Fruit fly (Drosophila melanogaster) whole organism, wandering third instar larva: ENCODE data around the gene Ccp84Aa.

Source experiments
- Abd-B ChIP-seq: fragments of >200 bp; optimal IDR thresholded peaks from 2 replicates; lab custom pipeline; 2017; ENCODE audit warnings: missing biosample characterization, missing genetic modification characterization
- CG9705 ChIP-seq: fragments of 200-800 bp; sonication (Bioruptor generic); optimal IDR thresholded peaks from 2 replicates; lab custom pipeline; 2018; ENCODE audit warnings: missing biosample characterization, mild to moderate bottlenecking, missing genetic modification characterization
- CrebA ChIP-seq: fragments of 200-800 bp; sonication (Bioruptor generic); optimal IDR thresholded peaks from 2 replicates; lab custom pipeline; 2016; ENCODE audit warnings: missing biosample characterization, mild to moderate bottlenecking, missing genetic modification characterization, borderline replicate concordance
- Dfd ChIP-seq: fragments of >200 bp; optimal IDR thresholded peaks from 2 replicates; lab custom pipeline; 2017; ENCODE audit warnings: missing biosample characterization, missing genetic modification characterization
- GATAd ChIP-seq: sonication (Bioruptor generic); optimal IDR thresholded peaks from 2 replicates; lab custom pipeline; 2016; ENCODE audit warnings: missing biosample characterization, missing genetic modification characterization
- Hnf4 ChIP-seq: fragments of 200-800 bp; sonication (Bioruptor generic); optimal IDR thresholded peaks from 2 replicates; lab custom pipeline; 2016; ENCODE audit warnings: missing biosample characterization, mild to moderate bottlenecking, missing genetic modification characterization
- Hr83 ChIP-seq: fragments of 200-300 bp; sonication (Bioruptor generic); optimal IDR thresholded peaks from 2 replicates; lab custom pipeline; 2016; ENCODE audit warnings: missing biosample characterization, mild to moderate bottlenecking, missing genetic modification characterization, moderate library complexity; ENCODE audit not compliant: poor library complexity, severe bottlenecking
- Jra ChIP-seq: sonication (Bioruptor generic); optimal IDR thresholded peaks from 2 replicates; lab custom pipeline; 2016; ENCODE audit warnings: missing biosample characterization, missing genetic modification characterization
- Myc ChIP-seq: fragments of >200 bp; optimal IDR thresholded peaks from 2 replicates; lab custom pipeline; 2017
- OdsH ChIP-seq: fragments of 200-800 bp; sonication (Bioruptor generic); optimal IDR thresholded peaks from 2 replicates; lab custom pipeline; 2016; ENCODE audit warnings: missing biosample characterization, mild to moderate bottlenecking, missing genetic modification characterization
- Rel ChIP-seq, 2 experiments: fragments of 200-800 bp; sonication (Bioruptor generic) in 1 of 2; optimal IDR thresholded peaks; 2 replicates in 1 of 2; 3 replicates in 1 of 2; lab custom pipeline; 2016 to 2019; ENCODE audit warnings: mild to moderate bottlenecking in 2 of 2, missing biosample characterization in 2 of 2, missing genetic modification characterization in 2 of 2, moderate library complexity in 1 of 2
- dl ChIP-seq, 2 experiments: fragments of 175-275, 200-275 bp in 1 of 2; fragments of 200-275 bp in 1 of 2; sonication (Bioruptor generic); optimal IDR thresholded peaks; lab custom pipeline; 2018; ENCODE audit warnings: mild to moderate bottlenecking in 2 of 2, missing biosample characterization in 2 of 2, missing genetic modification characterization in 2 of 2, moderate library complexity in 2 of 2; ENCODE audit not compliant: partially characterized antibody in 2 of 2, insufficient read depth in 1 of 2
- dsf ChIP-seq: sonication (Bioruptor generic); optimal IDR thresholded peaks from 2 replicates; lab custom pipeline; 2016; ENCODE audit warnings: missing biosample characterization, missing genetic modification characterization, borderline replicate concordance
- ey ChIP-seq: fragments of 200-800 bp; sonication (Bioruptor generic); optimal IDR thresholded peaks from 2 replicates; lab custom pipeline; 2016; ENCODE audit warnings: missing biosample characterization, missing genetic modification characterization
- foxo ChIP-seq, 2 experiments: fragments of 200-800 bp; sonication (Bioruptor generic); optimal IDR thresholded peaks; 2 replicates in 1 of 2; 3 replicates in 1 of 2; lab custom pipeline; 2016 to 2017; ENCODE audit warnings: missing biosample characterization in 2 of 2, missing genetic modification characterization in 2 of 2
- fru ChIP-seq: fragments of 200-800 bp; sonication (Bioruptor generic); optimal IDR thresholded peaks from 3 replicates; lab custom pipeline; 2016; ENCODE audit warnings: missing biosample characterization, mild to moderate bottlenecking, missing genetic modification characterization
- h ChIP-seq: fragments of 200-800 bp; sonication (Bioruptor generic); optimal IDR thresholded peaks from 3 replicates; lab custom pipeline; 2016; ENCODE audit warnings: missing biosample characterization, mild to moderate bottlenecking, missing genetic modification characterization
- jim ChIP-seq: fragments of 175-275, 200-325 bp; sonication (Bioruptor generic); optimal IDR thresholded peaks from 2 replicates; lab custom pipeline; 2016; ENCODE audit warnings: missing biosample characterization, mild to moderate bottlenecking, missing genetic modification characterization
- lola ChIP-seq: fragments of >200 bp; optimal IDR thresholded peaks from 2 replicates; lab custom pipeline; 2017; ENCODE audit warnings: missing biosample characterization, missing genetic modification characterization
- pan ChIP-seq: fragments of >200 bp; optimal IDR thresholded peaks from 2 replicates; lab custom pipeline; 2017
- rgr ChIP-seq: fragments of 200-800 bp; sonication (Bioruptor generic); optimal IDR thresholded peaks from 3 replicates; lab custom pipeline; 2016; ENCODE audit warnings: missing biosample characterization, mild to moderate bottlenecking, missing genetic modification characterization
- sage ChIP-seq: fragments of 200-800 bp; sonication (Bioruptor generic); optimal IDR thresholded peaks from 2 replicates; lab custom pipeline; 2016; ENCODE audit warnings: missing biosample characterization, mild to moderate bottlenecking, missing genetic modification characterization
- sv ChIP-seq: fragments of 200-800 bp; sonication (Bioruptor generic); optimal IDR thresholded peaks from 3 replicates; lab custom pipeline; 2016; ENCODE audit warnings: missing biosample characterization, missing genetic modification characterization
- tai ChIP-seq: sonication (Bioruptor generic); optimal IDR thresholded peaks from 2 replicates; lab custom pipeline; 2016; ENCODE audit warnings: missing biosample characterization, missing genetic modification characterization
- usp ChIP-seq: fragments of >200 bp; optimal IDR thresholded peaks from 2 replicates; lab custom pipeline; 2017; ENCODE audit warnings: missing biosample characterization, missing genetic modification characterization
- woc ChIP-seq: sonication (Bioruptor generic); optimal IDR thresholded peaks from 2 replicates; lab custom pipeline; 2016; ENCODE audit warnings: missing biosample characterization, mild to moderate bottlenecking, missing genetic modification characterization

Ccp84Aa gene

DNA sequence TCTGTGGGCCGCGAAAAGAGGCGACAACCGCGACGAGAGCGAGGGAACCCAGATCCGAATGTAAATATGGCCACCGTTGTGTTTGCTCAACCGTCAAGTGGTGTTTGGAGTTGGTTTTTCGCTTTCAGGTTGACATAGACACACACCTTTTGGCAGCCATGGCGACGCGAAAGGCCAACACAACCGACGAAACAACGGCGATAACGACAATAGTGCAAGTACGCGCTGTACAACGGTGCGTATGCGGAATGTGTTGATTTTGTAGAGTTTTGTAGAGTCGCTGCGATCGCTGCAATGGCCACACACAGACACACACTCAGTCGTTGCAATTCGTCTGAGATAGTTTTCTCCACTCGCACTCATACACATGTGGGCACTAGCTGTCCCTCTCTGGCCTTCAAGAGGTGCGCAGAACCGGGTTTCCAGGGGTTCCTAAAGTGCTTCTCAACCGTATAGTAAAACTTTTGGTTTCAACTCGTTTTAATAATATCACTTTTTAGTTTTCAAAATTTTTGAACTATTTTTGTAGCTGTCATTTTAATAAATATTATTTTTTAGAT lies 37.6 kb downstream of the Ccp84Aa start:
- no peak for TF ChIP-seq jim (GFP tag; lab: Kevin White, UChicago)

DNA sequence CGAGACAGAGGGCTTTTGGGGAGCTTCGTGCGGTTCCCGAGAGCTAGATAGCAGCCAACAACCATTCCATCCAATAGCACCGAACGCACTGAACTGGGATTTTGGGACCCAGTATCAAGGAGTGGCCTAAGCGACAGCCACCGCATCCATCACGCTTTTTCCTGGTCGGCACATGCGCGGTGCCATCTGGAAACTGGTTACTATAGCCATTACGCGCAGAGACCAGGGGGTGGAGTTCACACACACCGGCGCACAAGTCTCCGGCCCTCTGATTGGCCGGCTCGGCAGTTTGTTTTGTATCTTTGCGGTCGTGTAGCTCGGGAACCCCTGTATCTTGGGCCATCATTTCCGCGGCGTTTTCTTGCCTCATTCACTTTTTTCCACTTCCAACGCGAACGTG lies 38.1 kb downstream of the Ccp84Aa start, which contains the start of gene pb:
TSS of gene pb (minus strand) at position 81 of the 400 bp plus-strand sequence.
- TF ChIP-seq dsf: no peak
- no peak for TF ChIP-seq Myc (lab: Kevin White, UChicago)
- TF ChIP-seq tai (GFP tag; lab: Kevin White, UChicago): no peak
- no peak for TF ChIP-seq lola (GFP tag; lab: Kevin White, UChicago)
- TF ChIP-seq Hr83: no peak
- no peak for TF ChIP-seq Jra (GFP tag; lab: Kevin White, UChicago)
- no peak for TF ChIP-seq dl (GFP tag; optimal IDR thresholded peaks at IDR 0.05; lab: Kevin White, UChicago; ENCODE audit: insufficient read depth in 1 of 2, partially characterized antibody in 2 of 2)
- TF ChIP-seq sv: no peak
- no peak for TF ChIP-seq CrebA (GFP tag; lab: Kevin White, UChicago)
- TF ChIP-seq, all 38 proteins: peak for 0

DNA sequence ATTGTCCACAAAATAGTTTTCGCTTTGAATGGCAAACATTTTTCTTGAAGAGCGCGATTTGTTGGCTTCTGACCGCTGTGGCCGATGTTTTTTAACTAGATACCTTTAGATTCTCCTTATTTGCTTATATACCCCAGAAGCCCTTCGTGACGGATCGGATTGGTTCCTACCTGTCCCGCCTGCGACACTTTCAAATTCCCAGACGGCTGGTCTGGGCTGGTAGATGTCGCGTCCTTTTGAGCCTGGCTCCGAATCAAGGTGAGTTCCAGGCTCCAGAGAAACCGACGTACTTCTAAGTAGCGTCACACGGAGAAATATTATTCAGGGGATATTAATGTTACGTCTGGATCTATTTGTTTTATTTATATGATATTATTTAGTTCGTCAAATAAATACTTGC lies 40.2 kb downstream of the Ccp84Aa start, which contains the start of gene zen2:
TSS of gene zen2 (minus strand) at position 101 of the 400 bp plus-strand sequence.
- TF ChIP-seq pan (lab: Kevin White, UChicago): no peak
- no peak for TF ChIP-seq Jra (GFP tag; lab: Kevin White, UChicago)
- TF ChIP-seq usp (GFP tag; lab: Kevin White, UChicago): no peak
- TF ChIP-seq Myc (lab: Kevin White, UChicago): no peak
- TF ChIP-seq Dfd: no peak
- TF ChIP-seq sage (GFP tag; lab: Kevin White, UChicago): no peak
- no peak for TF ChIP-seq Rel (GFP tag; optimal IDR thresholded peaks at IDR 0.05; lab: Kevin White, UChicago)
- TF ChIP-seq Rel (tag; optimal IDR thresholded peaks at IDR 0.05; lab: Kevin White, UChicago): no peak
- TF ChIP-seq fru (GFP tag; lab: Kevin White, UChicago): no peak
- TF ChIP-seq Hr83: no peak
- no peak for TF ChIP-seq Hnf4 (GFP tag; lab: Kevin White, UChicago)
- TF ChIP-seq, all 38 proteins: peak for 0

DNA sequence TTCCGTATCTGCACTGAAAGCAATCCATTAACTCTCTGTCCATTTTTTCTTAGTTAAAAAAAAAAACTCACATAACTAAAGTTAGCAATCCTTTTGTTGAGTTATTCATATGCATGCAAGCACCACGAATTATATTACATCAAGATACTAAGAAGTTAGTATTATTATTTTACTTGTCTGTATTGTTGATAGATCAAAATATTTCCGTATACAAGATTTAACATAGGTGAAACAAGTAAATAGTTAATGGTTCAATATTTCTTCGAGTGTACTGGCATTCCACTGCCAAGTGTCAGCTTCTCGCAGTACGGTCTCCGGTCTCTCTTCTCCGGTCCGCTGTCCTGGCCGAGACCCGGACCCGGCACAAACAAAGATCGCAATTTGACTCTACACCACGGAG lies 42.3 kb downstream of the Ccp84Aa start:
- TF ChIP-seq Jra (GFP tag; lab: Kevin White, UChicago): no peak
- no peak for TF ChIP-seq tai (GFP tag; lab: Kevin White, UChicago)

DNA sequence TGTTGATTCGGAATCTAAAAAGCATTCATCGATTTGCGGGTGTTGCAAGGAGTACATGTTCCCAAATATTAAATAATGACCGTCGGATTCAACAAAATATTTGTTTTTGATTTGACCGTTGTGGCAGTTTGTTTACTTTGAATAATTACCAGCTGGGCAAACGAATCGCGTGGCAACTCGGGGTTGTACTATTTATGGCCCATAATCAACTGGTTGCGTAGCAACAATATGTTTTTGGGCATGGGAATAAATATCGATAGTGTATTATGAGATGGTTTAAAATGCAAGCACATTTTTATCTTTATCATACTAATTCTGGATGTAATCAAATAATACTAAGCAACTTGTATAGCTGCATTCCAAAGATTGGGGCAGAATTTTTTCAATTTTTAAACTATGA lies 44.0 kb downstream of the Ccp84Aa start, which contains the start of gene CG34297:
TSS of gene CG34297 (minus strand) at position 101 of the 400 bp plus-strand sequence.
- TF ChIP-seq Myc (lab: Kevin White, UChicago) (no peak), OdsH (no peak), ey (no peak), dsf (no peak), Hr83 (no peak), sage (GFP tag; lab: Kevin White, UChicago) (no peak), rgr (GFP tag; lab: Kevin White, UChicago) (no peak), foxo (GFP tag; optimal IDR thresholded peaks at IDR 0.05; lab: Kevin White, UChicago) (no peak), GATAd (GFP tag; lab: Kevin White, UChicago) (no peak), h (no peak), Abd-B (GFP tag; lab: Kevin White, UChicago) (no peak), CrebA (GFP tag; lab: Kevin White, UChicago) (no peak)

DNA sequence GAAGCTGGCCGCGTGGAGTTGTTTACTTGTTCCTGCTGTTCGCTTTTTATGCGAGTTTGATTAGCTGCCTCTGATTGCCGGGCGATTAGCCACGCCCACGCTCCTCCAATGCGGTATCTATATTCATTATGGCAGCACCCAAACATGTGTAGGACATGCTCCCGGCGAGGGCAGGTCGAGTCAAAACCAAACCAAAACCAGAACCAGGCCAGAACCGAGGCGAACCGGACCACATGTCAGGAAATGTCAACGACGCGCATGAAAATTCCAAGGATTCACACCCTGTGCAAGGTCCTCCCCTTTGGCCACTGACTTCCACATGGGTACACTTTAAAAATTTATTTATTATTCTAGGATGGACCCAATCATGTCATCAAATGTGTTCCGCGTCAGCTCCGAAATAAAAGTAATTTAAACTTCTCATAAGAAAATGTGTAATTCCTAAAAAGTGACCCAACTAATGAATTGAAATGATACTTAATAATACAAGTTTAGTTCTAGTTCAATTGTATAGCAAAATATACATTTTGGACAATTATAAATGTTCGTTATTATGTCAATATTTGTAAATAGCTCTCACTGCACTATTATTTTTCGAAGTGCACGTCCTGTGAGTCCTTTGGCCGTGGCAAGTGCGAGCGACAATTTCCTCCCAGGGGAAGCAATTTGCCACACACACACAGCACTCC lies 47.7 kb downstream of the Ccp84Aa start:
- TF ChIP-seq Hr83: no peak
- TF ChIP-seq woc (GFP tag; lab: Kevin White, UChicago): no peak
- no peak for TF ChIP-seq Jra (GFP tag; lab: Kevin White, UChicago)
- no peak for TF ChIP-seq Rel (GFP tag; optimal IDR thresholded peaks at IDR 0.05; lab: Kevin White, UChicago)
- no peak for TF ChIP-seq Rel (tag; optimal IDR thresholded peaks at IDR 0.05; lab: Kevin White, UChicago)
- TF ChIP-seq ey: no peak
- TF ChIP-seq Myc (lab: Kevin White, UChicago): no peak
- no peak for TF ChIP-seq tai (GFP tag; lab: Kevin White, UChicago)
- TF ChIP-seq CG9705 (GFP tag; lab: Kevin White, UChicago): no peak
